Fruit fly (Drosophila melanogaster): ENCODE results near the gene XRCC1.

dm6 chrX:5339970-5340369 is 10.3 kb downstream of the XRCC1 start, which contains the start of gene SK:
- TF ChIP-seq N (GFP tag; optimal IDR thresholded peaks at IDR 0.05) (no peak), Jra (GFP tag; optimal IDR thresholded peaks at IDR 0.05) (no peak), tai (GFP tag; optimal IDR thresholded peaks at IDR 0.05) (no peak)

Data from whole organism, wandering third instar larva.